Fruit fly (Drosophila melanogaster): ENCODE results near the gene CG42699.

- TF ChIP-seq CG8478 (optimal IDR thresholded peaks at IDR 0.05) (no peak), EcR (GFP tag; optimal IDR thresholded peaks at IDR 0.05) (no peak), psq (optimal IDR thresholded peaks at IDR 0.05) (no peak), usp (GFP tag; optimal IDR thresholded peaks at IDR 0.05) (no peak)
Observed at dm6 chrX:5763443-5764000, 831 bp upstream of the CG42699 start.
